Fruit fly (Drosophila melanogaster) whole organism, embryonic: ENCODE results near the gene CG44838.

Experiments used
- Ada2b ChIP-seq: fragments of 200-800 bp; sonication (Bioruptor generic); IDR thresholded peaks from 2 replicates; pipeline ENCODE4 v1.3.6; 2022; ENCODE audit warnings: missing biosample characterization, missing genetic modification characterization
- Atf-2 ChIP-seq: fragments of 200-800 bp; sonication (Bioruptor generic); optimal IDR thresholded peaks from 2 replicates; lab custom pipeline; 2016; ENCODE audit warnings: missing biosample characterization, missing genetic modification characterization
- Atf3 ChIP-seq: fragments of 200-800 bp; sonication (Bioruptor generic); optimal IDR thresholded peaks from 3 replicates; lab custom pipeline; 2016; ENCODE audit warnings: missing biosample characterization, missing genetic modification characterization
- Bgb ChIP-seq: fragments of 200-800 bp; sonication (Bioruptor generic); IDR thresholded peaks from 2 replicates; pipeline ENCODE4 v1.3.6; 2022; ENCODE audit warnings: missing biosample characterization, missing genetic modification characterization; ENCODE audit not compliant: partially characterized antibody
- CG10209 ChIP-seq: fragments of 200-800 bp; sonication (Bioruptor generic); optimal IDR thresholded peaks from 3 replicates; lab custom pipeline; 2017; ENCODE audit warnings: missing biosample characterization, mild to moderate bottlenecking, missing genetic modification characterization, missing genetic modification reagents
- CG10654 ChIP-seq: fragments of 200-800 bp; sonication (Bioruptor generic); optimal IDR thresholded peaks from 2 replicates; lab custom pipeline; 2016; ENCODE audit warnings: missing biosample characterization, missing genetic modification characterization
- CG11398 ChIP-seq: fragments of 200-800 bp; sonication (Bioruptor generic); optimal IDR thresholded peaks from 2 replicates; lab custom pipeline; 2016; ENCODE audit warnings: missing biosample characterization, missing genetic modification characterization
- CG1233 ChIP-seq: fragments of 200-800 bp; sonication (Bioruptor generic); optimal IDR thresholded peaks from 4 replicates; lab custom pipeline; 2018; ENCODE audit warnings: missing biosample characterization, mild to moderate bottlenecking, missing genetic modification characterization
- CG12659 ChIP-seq: fragments of 200-800 bp; sonication (Bioruptor generic); optimal IDR thresholded peaks from 3 replicates; lab custom pipeline; 2017; ENCODE audit warnings: mild to moderate bottlenecking, missing biosample characterization, missing genetic modification reagents, missing genetic modification characterization
- CG15269 ChIP-seq: fragments of 200-800 bp; sonication (Bioruptor generic); optimal IDR thresholded peaks from 2 replicates; lab custom pipeline; 2018; ENCODE audit warnings: missing biosample characterization, mild to moderate bottlenecking, missing genetic modification characterization, moderate library complexity
- CG1603 ChIP-seq: fragments of 200-800 bp; sonication (Bioruptor generic); optimal IDR thresholded peaks from 2 replicates; lab custom pipeline; 2019; ENCODE audit warnings: missing biosample characterization, mild to moderate bottlenecking, missing genetic modification characterization, moderate library complexity
- CG16815 ChIP-seq: fragments of 200-800 bp; sonication (Bioruptor generic); optimal IDR thresholded peaks from 3 replicates; lab custom pipeline; 2017; ENCODE audit warnings: missing biosample characterization, mild to moderate bottlenecking, missing genetic modification characterization
- CG1792 ChIP-seq: fragments of 200-800 bp; sonication (Bioruptor generic); optimal IDR thresholded peaks from 2 replicates; lab custom pipeline; 2016; ENCODE audit warnings: missing biosample characterization, missing genetic modification characterization
- CG18011 ChIP-seq: fragments of 200-800 bp; sonication (Bioruptor generic); optimal IDR thresholded peaks from 2 replicates; lab custom pipeline; 2017; ENCODE audit warnings: missing biosample characterization, missing genetic modification characterization, mild to moderate bottlenecking, moderate library complexity, missing genotype
- CG1832 ChIP-seq: fragments of 200-800 bp; sonication (Bioruptor generic); optimal IDR thresholded peaks from 2 replicates; lab custom pipeline; 2017; ENCODE audit warnings: missing biosample characterization, mild to moderate bottlenecking, missing genetic modification characterization, inconsistent platforms
- CG18619 ChIP-seq: fragments of 200-800 bp; sonication (Bioruptor generic); optimal IDR thresholded peaks from 3 replicates; lab custom pipeline; 2017; ENCODE audit warnings: missing biosample characterization, mild to moderate bottlenecking, missing genetic modification characterization
- CG2129 ChIP-seq: fragments of 200-800 bp; sonication (Bioruptor generic); IDR thresholded peaks from 2 replicates; pipeline ENCODE4 v1.3.6; 2022; ENCODE audit warnings: missing biosample characterization, missing genetic modification characterization; ENCODE audit not compliant: partially characterized antibody
- CG2202 ChIP-seq: fragments of 200-800 bp; sonication (Bioruptor generic); optimal IDR thresholded peaks from 2 replicates; lab custom pipeline; 2018; ENCODE audit warnings: missing biosample characterization, mild to moderate bottlenecking, missing genetic modification characterization
- CG2712 ChIP-seq: fragments of 200-800 bp; optimal IDR thresholded peaks from 3 replicates; lab custom pipeline; 2019; ENCODE audit warnings: missing biosample characterization, mild to moderate bottlenecking, missing genetic modification characterization, moderate library complexity
- CG3407 ChIP-seq: fragments of 200-800 bp; sonication (Bioruptor generic); optimal IDR thresholded peaks from 2 replicates; lab custom pipeline; 2018; ENCODE audit warnings: missing biosample characterization, mild to moderate bottlenecking, missing genetic modification characterization
- CG34224 ChIP-seq: fragments of 200-800 bp; sonication (Bioruptor generic); IDR thresholded peaks from 3 replicates; pipeline ENCODE4 v1.3.6; 2022; ENCODE audit warnings: missing biosample characterization, missing genetic modification characterization; ENCODE audit not compliant: partially characterized antibody
- CG7271 ChIP-seq: fragments of 200-800 bp; sonication (Bioruptor generic); optimal IDR thresholded peaks from 2 replicates; lab custom pipeline; 2018; ENCODE audit warnings: missing biosample characterization, mild to moderate bottlenecking, missing genetic modification characterization, moderate library complexity
- CG7556 ChIP-seq: fragments of 200-800 bp; sonication (Bioruptor generic); optimal IDR thresholded peaks from 2 replicates; lab custom pipeline; 2017; ENCODE audit warnings: missing biosample characterization, mild to moderate bottlenecking, missing genetic modification characterization
- CG7963 ChIP-seq: fragments of 200-800 bp; sonication (Bioruptor generic); IDR thresholded peaks from 3 replicates; pipeline ENCODE4 v1.3.6; 2022; ENCODE audit warnings: missing biosample characterization, missing genetic modification characterization; ENCODE audit not compliant: partially characterized antibody
- CG8290 ChIP-seq, 3 experiments: fragments of 200-800 bp; sonication (Bioruptor generic); optimal IDR thresholded peaks; 2 replicates each; lab custom pipeline; 2016 to 2019; ENCODE audit warnings: missing biosample characterization in 3 of 3, missing genetic modification characterization in 3 of 3, mild to moderate bottlenecking in 2 of 3, moderate library complexity in 1 of 3
- CG8359 ChIP-seq: fragments of 200-800 bp; sonication (Bioruptor generic); optimal IDR thresholded peaks from 2 replicates; lab custom pipeline; 2017; ENCODE audit warnings: missing biosample characterization, mild to moderate bottlenecking, missing genetic modification characterization, borderline replicate concordance
- CG8765 ChIP-seq: fragments of 200-800 bp; sonication (Bioruptor generic); IDR thresholded peaks from 2 replicates; pipeline ENCODE4 v1.3.6; 2022; ENCODE audit warnings: missing biosample characterization, missing genetic modification characterization
- CG9609 ChIP-seq: fragments of 200-800 bp; sonication (Bioruptor generic); optimal IDR thresholded peaks from 3 replicates; lab custom pipeline; 2016; ENCODE audit warnings: missing biosample characterization, missing genetic modification characterization
- Drgx ChIP-seq: fragments of 200-800 bp; sonication (Bioruptor generic); IDR thresholded peaks from 2 replicates; pipeline ENCODE4 v1.3.6; 2022; ENCODE audit warnings: missing biosample characterization, missing genetic modification characterization
- Gug ChIP-seq: fragments of 200-800 bp; sonication (Bioruptor generic); IDR thresholded peaks from 4 replicates; pipeline ENCODE4 v1.3.6; 2022; ENCODE audit warnings: missing biosample characterization, missing genetic modification characterization
- Hand ChIP-seq: fragments of 200-800 bp; sonication (Bioruptor generic); optimal IDR thresholded peaks from 2 replicates; lab custom pipeline; 2017; ENCODE audit warnings: mild to moderate bottlenecking, missing biosample characterization, missing genetic modification reagents, missing genetic modification characterization
- Hmr ChIP-seq: fragments of 200-800 bp; sonication (Bioruptor generic); optimal IDR thresholded peaks from 3 replicates; lab custom pipeline; 2017; ENCODE audit warnings: mild to moderate bottlenecking, missing biosample characterization, missing genetic modification reagents, missing genetic modification characterization
- Hmx ChIP-seq: fragments of 200-800 bp; sonication (Bioruptor generic); optimal IDR thresholded peaks from 2 replicates; lab custom pipeline; 2016; ENCODE audit warnings: missing biosample characterization, missing genetic modification characterization
- Kr ChIP-seq: fragments of 200-800 bp; sonication (Bioruptor generic); optimal IDR thresholded peaks from 2 replicates; lab custom pipeline; 2017; ENCODE audit warnings: missing biosample characterization, mild to moderate bottlenecking, missing genetic modification characterization
- MTF-1 ChIP-seq: fragments of 200-800 bp; sonication (Bioruptor generic); optimal IDR thresholded peaks from 2 replicates; lab custom pipeline; 2018; ENCODE audit warnings: missing biosample characterization, mild to moderate bottlenecking, missing genetic modification characterization, borderline replicate concordance
- Nf-YB ChIP-seq: fragments of 200-800 bp; sonication (Bioruptor generic); optimal IDR thresholded peaks from 3 replicates; lab custom pipeline; 2019; ENCODE audit warnings: missing biosample characterization, mild to moderate bottlenecking, missing genetic modification characterization, moderate library complexity
- Rx ChIP-seq: fragments of 200-800 bp; sonication (Bioruptor generic); IDR thresholded peaks from 2 replicates; pipeline ENCODE4 v1.3.6; 2022; ENCODE audit warnings: missing biosample characterization, missing genetic modification characterization
- chm ChIP-seq: fragments of 200-800 bp; sonication (Bioruptor generic); IDR thresholded peaks from 2 replicates; pipeline ENCODE4 v1.3.6; 2022; ENCODE audit warnings: missing biosample characterization, missing genetic modification characterization
- dan ChIP-seq: fragments of 200-800 bp; sonication (Bioruptor generic); IDR thresholded peaks from 2 replicates; pipeline ENCODE4 v1.3.6; 2022; ENCODE audit warnings: missing biosample characterization, missing genetic modification characterization
- danr ChIP-seq: fragments of 200-800 bp; sonication (Bioruptor generic); IDR thresholded peaks from 2 replicates; pipeline ENCODE4 v1.3.6; 2022; ENCODE audit warnings: missing biosample characterization, missing genetic modification characterization
- eyg ChIP-seq: fragments of 200-800 bp; sonication (Bioruptor generic); optimal IDR thresholded peaks from 3 replicates; lab custom pipeline; 2016; ENCODE audit warnings: missing biosample characterization, missing genetic modification characterization
- fd96Cb ChIP-seq: fragments of 200-800 bp; sonication (Bioruptor generic); optimal IDR thresholded peaks from 2 replicates; lab custom pipeline; 2018; ENCODE audit warnings: missing biosample characterization, mild to moderate bottlenecking, missing genetic modification characterization, moderate library complexity
- jigr1 ChIP-seq: fragments of 200-800 bp; sonication (Bioruptor generic); IDR thresholded peaks from 3 replicates; pipeline ENCODE4 v1.3.6; 2022; ENCODE audit warnings: missing biosample characterization, missing genetic modification characterization
- kah ChIP-seq: fragments of 200-800 bp; sonication (Bioruptor generic); optimal IDR thresholded peaks from 2 replicates; lab custom pipeline; 2018; ENCODE audit warnings: missing biosample characterization, mild to moderate bottlenecking, missing genetic modification characterization
- kni ChIP-seq: fragments of 200-800 bp; sonication (Bioruptor generic); optimal IDR thresholded peaks from 3 replicates; lab custom pipeline; 2017; ENCODE audit warnings: mild to moderate bottlenecking, missing biosample characterization, missing genetic modification reagents, missing genetic modification characterization
- lab ChIP-seq: fragments of 200-800 bp; sonication (Bioruptor generic); optimal IDR thresholded peaks from 3 replicates; lab custom pipeline; 2017; ENCODE audit warnings: missing biosample characterization, missing genetic modification characterization, mild to moderate bottlenecking, moderate library complexity, missing genetic modification reagents
- scrt ChIP-seq: fragments of 200-800 bp; sonication (Bioruptor generic); optimal IDR thresholded peaks from 2 replicates; lab custom pipeline; 2018; ENCODE audit warnings: missing biosample characterization, mild to moderate bottlenecking, missing genetic modification characterization, moderate library complexity
- stc ChIP-seq: fragments of 200-800 bp; sonication (Bioruptor generic); IDR thresholded peaks from 2 replicates; pipeline ENCODE4 v1.3.6; 2022; ENCODE audit warnings: missing biosample characterization, missing genetic modification characterization

Gene CG44838

DNA sequence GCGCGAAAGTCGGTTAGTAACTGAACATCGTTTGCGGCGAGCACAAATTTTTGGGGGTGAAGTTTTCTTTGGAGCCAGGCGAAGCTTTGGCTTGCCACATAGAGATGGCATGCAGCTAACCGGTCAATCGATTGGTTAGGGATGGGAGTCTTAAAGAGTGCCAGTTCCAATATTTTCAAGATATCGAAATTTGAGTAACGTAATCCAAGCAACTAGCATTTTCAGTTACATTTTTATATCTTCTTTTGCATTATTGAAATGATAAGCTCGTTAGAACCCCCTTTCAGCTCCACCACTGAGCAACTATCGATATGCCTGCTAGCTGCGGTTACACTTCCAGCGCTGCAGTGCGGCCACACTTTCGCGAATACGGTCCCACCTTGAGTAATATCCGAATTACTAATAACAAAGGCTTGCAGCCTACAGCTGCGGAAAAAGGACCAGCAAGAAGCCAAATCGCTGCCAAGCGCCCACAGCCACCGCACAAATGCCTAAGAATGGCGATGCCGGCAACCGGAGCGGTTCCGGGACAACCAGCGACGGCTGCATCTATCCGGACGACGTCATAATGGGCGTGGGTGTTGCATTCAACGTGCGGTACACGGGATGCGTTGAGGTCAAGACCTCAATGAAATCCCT, 34.1 kb upstream of the CG44838 start, which contains the start of the genes Atat and Shc (continued):
- TF ChIP-seq CG2712 (tag; lab: Kevin White, UChicago) (peak; percentile 98), Nf-YB (peak; percentile 87), stc (GFP tag; lab: Robert Waterston, UW) (peak; percentile 98), CG2202 (peak; percentile 96), CG7963 (peak; percentile 64; the same call in 1 of the 3 replicates), Hmr (GFP tag; lab: Kevin White, UChicago) (peak; percentile 99), CG1832 (GFP tag; lab: Kevin White, UChicago) (peak; percentile 42), Rx (GFP tag; lab: Robert Waterston, UW) (peak; percentile 99), lab (GFP tag; lab: Kevin White, UChicago) (peak; percentile 99), dan (GFP tag; lab: Robert Waterston, UW) (peak; percentile 99), Ada2b (GFP tag; lab: Robert Waterston, UW) (peak; percentile 99), CG9609 (peak; percentile 100), CG11398 (peak; percentile 99), MTF-1 (GFP tag; lab: Kevin White, UChicago) (peak; percentile 93), Atf-2 (peak; percentile 99), CG12659 (GFP tag; lab: Kevin White, UChicago) (peak; percentile 99), danr (GFP tag; lab: Robert Waterston, UW) (peak; percentile 99), CG8359 (GFP tag; lab: Kevin White, UChicago) (peak; percentile 90), CG8290 (GFP tag; optimal IDR thresholded peaks at IDR 0.05; lab: Kevin White, UChicago) (peak; percentile 99), CG8290 (tag; optimal IDR thresholded peaks at IDR 0.05; lab: Kevin White, UChicago) (peak; percentile 98 to 100), CG3407 (GFP tag; lab: Kevin White, UChicago) (peak; percentile 92), Drgx (peak; percentile 97), CG1233 (GFP tag; lab: Kevin White, UChicago) (peak; percentile 98), Bgb (GFP tag; lab: Robert Waterston, UW) (peak; percentile 89), CG18011 (GFP tag; lab: Kevin White, UChicago) (peak; percentile 93), Hand (GFP tag; lab: Kevin White, UChicago) (peak; percentile 93), CG34224 (peak; percentile 86), CG8765 (peak; percentile 99), CG7271 (peak; percentile 96), Atf3 (peak; percentile 99), CG15269 (peak; percentile 99), CG1792 (GFP tag; lab: Kevin White, UChicago) (peak; percentile 99), kah (GFP tag; lab: Kevin White, UChicago) (peak; percentile 89), CG16815 (GFP tag; lab: Kevin White, UChicago) (peak; percentile 100), scrt (GFP tag; lab: Kevin White, UChicago) (peak; percentile 94), CG10654 (GFP tag; lab: Kevin White, UChicago) (peak; percentile 99), CG10209 (GFP tag; lab: Kevin White, UChicago) (peak; percentile 99), Hmx (GFP tag; lab: Kevin White, UChicago) (peak; percentile 97), CG18619 (peak; percentile 99), CG2129 (peak; percentile 76), chm (GFP tag; lab: Robert Waterston, UW) (peak; percentile 99), CG7556 (GFP tag; lab: Kevin White, UChicago) (peak; percentile 96), CG1603 (peak; percentile 98), jigr1 (GFP tag; lab: Robert Waterston, UW) (peak; percentile 100), Kr (no peak), Gug (GFP tag; lab: Robert Waterston, UW) (peak; percentile 100), kni (GFP tag; lab: Kevin White, UChicago) (peak; percentile 85), eyg (GFP tag; lab: Kevin White, UChicago) (peak; percentile 99), fd96Cb (tag; lab: Kevin White, UChicago) (peak; percentile 99)
